Worm (Caenorhabditis elegans): ENCODE data around the gene Y39G8B.9.

DNA sequence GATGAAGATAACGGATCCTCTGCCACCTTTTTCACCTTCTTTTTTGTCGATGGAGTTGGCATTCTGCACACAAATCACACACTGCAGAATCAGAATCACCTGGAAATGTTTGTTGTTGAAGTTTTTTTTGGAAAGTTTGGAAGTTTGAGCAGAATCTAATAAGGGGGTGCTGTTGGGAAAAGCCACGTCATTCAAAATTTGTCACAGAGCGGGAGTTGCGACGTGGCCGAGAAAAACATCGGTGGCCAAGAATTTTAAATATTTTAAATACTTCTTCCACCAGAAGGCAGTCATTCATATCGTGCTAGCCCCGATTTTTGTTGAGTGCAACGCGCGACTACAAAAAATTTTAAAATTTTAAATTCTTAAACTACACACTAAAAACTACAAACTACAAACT lies 18.8 kb upstream of the Y39G8B.9 start, which contains the start of gene rpi-1:
- TF ChIP-seq ztf-29 (GFP tag; IDR thresholded peaks at IDR 0.05) (no peak), ref-1 (GFP tag; conservative IDR thresholded peaks at IDR 0.05) (no peak), med-1 (GFP tag; optimal IDR thresholded peaks at IDR 0.05; ENCODE audit: insufficient read depth) (no peak), cog-1 (tag; optimal IDR thresholded peaks at IDR 0.05) (no peak), flt-1 (GFP tag; IDR thresholded peaks at IDR 0.05) (no peak), klf-2 (GFP tag; conservative IDR thresholded peaks at IDR 0.05) (no peak), ztf-23 (GFP tag; IDR thresholded peaks at IDR 0.05) (no peak), T22C8.4 (GFP tag; IDR thresholded peaks at IDR 0.05) (no peak)

Measured in whole organism, midembryonic.